Fruit fly (Drosophila melanogaster): Measurements from ENCODE around the gene CG34328.
A peak's percentile ranks its signal among the peaks of the same experiment; 100 is the strongest.

Gene CG34328

DNA sequence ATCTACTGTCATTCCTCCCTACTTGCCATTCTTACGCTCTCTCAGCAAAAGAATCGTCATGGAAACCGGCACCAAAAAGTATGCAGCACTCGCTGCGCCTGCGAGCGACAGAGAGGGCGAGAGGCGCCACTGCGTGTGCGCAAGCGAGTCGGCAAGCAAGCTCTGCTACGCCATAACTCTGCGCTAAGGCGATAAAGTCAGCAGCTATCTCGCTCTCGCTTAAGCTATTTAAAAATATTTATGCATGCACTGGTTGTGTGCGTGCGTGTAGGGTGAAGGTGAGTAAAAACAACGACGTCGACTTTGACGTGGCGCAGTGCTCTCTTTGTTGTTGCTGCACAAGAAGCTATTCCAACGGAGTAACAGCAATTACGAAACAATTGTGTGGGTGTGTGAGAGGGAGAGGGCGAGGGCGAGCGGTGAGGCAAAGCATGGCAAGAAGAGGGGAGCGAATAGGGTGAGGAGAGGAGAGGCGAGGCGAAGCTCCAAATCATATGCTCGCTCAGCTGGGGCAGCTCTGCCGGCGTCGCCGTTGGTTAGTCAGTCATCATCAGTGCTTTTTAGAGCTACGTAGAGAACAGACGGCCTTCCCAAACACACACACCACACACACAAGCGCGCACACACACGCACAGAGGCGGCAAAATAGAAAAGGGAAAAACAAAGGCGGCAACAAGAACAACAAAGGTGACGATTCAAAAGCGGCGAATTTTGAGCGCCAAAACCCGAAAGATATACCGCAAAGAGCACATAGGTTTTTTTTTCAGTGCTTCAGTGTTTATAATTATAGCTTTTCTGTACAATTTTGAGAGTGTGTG, 33.6 kb downstream of the CG34328 start, which contains the start of gene CrebB (continued):
- no peak for TF ChIP-seq Fer2 (tag; optimal IDR thresholded peaks at IDR 0.05)
- TF ChIP-seq NK7.1 (GFP tag; optimal IDR thresholded peaks at IDR 0.05), result no peak
- no peak for TF ChIP-seq Hsf (GFP tag; optimal IDR thresholded peaks at IDR 0.05)
- TF ChIP-seq wor (GFP tag; IDR thresholded peaks at IDR 0.05), result no peak
- peak in 1 of 2 experiments; percentile 98 for TF ChIP-seq Pdp1 (GFP tag; optimal IDR thresholded peaks at IDR 0.05)
- TF ChIP-seq CG6254 (GFP tag; optimal IDR thresholded peaks at IDR 0.05), result no peak
- TF ChIP-seq CG13624 (GFP tag; optimal IDR thresholded peaks at IDR 0.05), result peak; percentile 89
- TF ChIP-seq CG31388 (GFP tag; optimal IDR thresholded peaks at IDR 0.05), result no peak
- no peak for TF ChIP-seq Dfd (GFP tag; optimal IDR thresholded peaks at IDR 0.05)
- no peak for TF ChIP-seq ab (GFP tag; optimal IDR thresholded peaks at IDR 0.05)
- TF ChIP-seq CG2712 (tag; optimal IDR thresholded peaks at IDR 0.05), result no peak
- peak; percentile 30 for TF ChIP-seq gem (tag; optimal IDR thresholded peaks at IDR 0.05)
- TF ChIP-seq Dad (GFP tag; optimal IDR thresholded peaks at IDR 0.05), result peak; percentile 2
- TF ChIP-seq CG31224 (GFP tag; IDR thresholded peaks at IDR 0.05), result no peak; the same call in 1 of the 2 replicates
- TF ChIP-seq ftz-f1 (GFP tag; optimal IDR thresholded peaks at IDR 0.05), result peak; percentile 95
- TF ChIP-seq CG1647 (GFP tag; optimal IDR thresholded peaks at IDR 0.05), result no peak
- no peak for TF ChIP-seq CG4328 (GFP tag; optimal IDR thresholded peaks at IDR 0.05)
- peak; percentile 12 for TF ChIP-seq Xbp1 (GFP tag; optimal IDR thresholded peaks at IDR 0.05)
- no peak for TF ChIP-seq da (GFP tag; optimal IDR thresholded peaks at IDR 0.05)
- no peak for TF ChIP-seq CG17186 (GFP tag; optimal IDR thresholded peaks at IDR 0.05)
- peak; percentile 43 for TF ChIP-seq CG9609 (GFP tag; optimal IDR thresholded peaks at IDR 0.05)
- TF ChIP-seq hbn (GFP tag; IDR thresholded peaks at IDR 0.05; ENCODE audit: partially characterized antibody), result no peak
- TF ChIP-seq Neu2 (GFP tag; optimal IDR thresholded peaks at IDR 0.05; ENCODE audit: borderline replicate concordance), result no peak
- TF ChIP-seq CG7928 (GFP tag; optimal IDR thresholded peaks at IDR 0.05), result no peak
- TF ChIP-seq CG9437 (GFP tag; optimal IDR thresholded peaks at IDR 0.05), result no peak
- TF ChIP-seq C15 (GFP tag; IDR thresholded peaks at IDR 0.05), result no peak
- no peak for TF ChIP-seq CG10274 (GFP tag; optimal IDR thresholded peaks at IDR 0.05)
- no peak for TF ChIP-seq Sry-δ (GFP tag; optimal IDR thresholded peaks at IDR 0.05)
- TF ChIP-seq CG1602 (GFP tag; optimal IDR thresholded peaks at IDR 0.05), result no peak
- peak; percentile 82 for TF ChIP-seq Rfx (GFP tag; IDR thresholded peaks at IDR 0.05)
- TF ChIP-seq CG4360 (GFP tag; IDR thresholded peaks at IDR 0.05), result peak; percentile 26; the same call in 1 of the 2 replicates
- no peak for TF ChIP-seq CG17829 (tag; optimal IDR thresholded peaks at IDR 0.05)
- peak; percentile 59 for TF ChIP-seq NFAT (GFP tag; IDR thresholded peaks at IDR 0.05)
- peak; percentile 32; the same call in 1 of the 3 replicates for TF ChIP-seq so (GFP tag; IDR thresholded peaks at IDR 0.05)
- no peak for TF ChIP-seq bigmax (GFP tag; optimal IDR thresholded peaks at IDR 0.05)
- no peak for TF ChIP-seq jing (GFP tag; optimal IDR thresholded peaks at IDR 0.05)
- TF ChIP-seq Ets97D (GFP tag; optimal IDR thresholded peaks at IDR 0.05), result no peak
- TF ChIP-seq Meics (GFP tag; optimal IDR thresholded peaks at IDR 0.05), result peak; percentile 18
- TF ChIP-seq crol (GFP tag; IDR thresholded peaks at IDR 0.05), result peak; percentile 100
- TF ChIP-seq dmrt99B (tag; optimal IDR thresholded peaks at IDR 0.05), result no peak
- peak; percentile 28; the same call in 1 of the 2 replicates for TF ChIP-seq H2.0 (GFP tag; IDR thresholded peaks at IDR 0.05)
- TF ChIP-seq D (optimal IDR thresholded peaks at IDR 0.05), result no peak
- TF ChIP-seq D (GFP tag; optimal IDR thresholded peaks at IDR 0.05), result no peak
- no peak for TF ChIP-seq D19B (GFP tag; optimal IDR thresholded peaks at IDR 0.05)
- no peak for TF ChIP-seq CG8089 (GFP tag; optimal IDR thresholded peaks at IDR 0.05)
- TF ChIP-seq dysf (GFP tag; IDR thresholded peaks at IDR 0.05), result peak; percentile 70
- TF ChIP-seq CHES-1-like (GFP tag; optimal IDR thresholded peaks at IDR 0.05), result no peak
- TF ChIP-seq gcm2 (GFP tag; optimal IDR thresholded peaks at IDR 0.05), result no peak
- TF ChIP-seq CG8281 (tag; optimal IDR thresholded peaks at IDR 0.05), result no peak
- peak; percentile 40; the same call in 1 of the 2 replicates for TF ChIP-seq CG11085 (GFP tag; IDR thresholded peaks at IDR 0.05)

Data from whole organism, embryonic.